Fruit fly (Drosophila melanogaster) whole organism, embryonic: ENCODE data around the gene eIF4E6.

Source experiments
- Ada2b ChIP-seq: fragments of 200-800 bp; sonication (Bioruptor generic); IDR thresholded peaks from 2 replicates; pipeline ENCODE4 v1.3.6; 2022; ENCODE audit warnings: missing biosample characterization, missing genetic modification characterization
- Asciz ChIP-seq: fragments of 200-800 bp; sonication (Bioruptor generic); optimal IDR thresholded peaks from 2 replicates; lab custom pipeline; 2017; ENCODE audit warnings: missing biosample characterization, mild to moderate bottlenecking, missing genetic modification characterization, missing genetic modification reagents
- CG11456 ChIP-seq: fragments of 200-800 bp; sonication (Bioruptor generic); IDR thresholded peaks from 3 replicates; pipeline ENCODE4 v1.3.6; 2022; ENCODE audit warnings: missing biosample characterization, missing genetic modification characterization
- CG11504 ChIP-seq: fragments of 200-800 bp; sonication (Bioruptor generic); optimal IDR thresholded peaks from 3 replicates; lab custom pipeline; 2019; ENCODE audit warnings: missing biosample characterization, mild to moderate bottlenecking, missing genetic modification characterization, moderate library complexity
- CG11695 ChIP-seq: fragments of 200-800 bp; sonication (Bioruptor generic); IDR thresholded peaks from 3 replicates; pipeline ENCODE4 v1.3.6; 2022; ENCODE audit warnings: missing biosample characterization, missing genetic modification characterization
- CG12769 ChIP-seq: fragments of 200-800 bp; sonication (Bioruptor generic); optimal IDR thresholded peaks from 2 replicates; lab custom pipeline; 2019; ENCODE audit warnings: missing biosample characterization, mild to moderate bottlenecking, missing genetic modification characterization, moderate library complexity
- CG13287 ChIP-seq: fragments of 200-800 bp; sonication (Bioruptor generic); IDR thresholded peaks from 2 replicates; pipeline ENCODE4 v1.3.6; 2022; ENCODE audit warnings: missing biosample characterization, missing genetic modification characterization; ENCODE audit not compliant: partially characterized antibody
- CG14050 ChIP-seq: fragments of 200-800 bp; sonication (Bioruptor generic); IDR thresholded peaks from 3 replicates; pipeline ENCODE4 v1.3.6; 2022; ENCODE audit warnings: missing biosample characterization, missing genetic modification characterization
- CG15073 ChIP-seq: fragments of 200-800 bp; sonication (Bioruptor generic); optimal IDR thresholded peaks from 2 replicates; lab custom pipeline; 2016; ENCODE audit warnings: missing biosample characterization, missing genetic modification characterization
- CG15269 ChIP-seq: fragments of 200-800 bp; sonication (Bioruptor generic); optimal IDR thresholded peaks from 2 replicates; lab custom pipeline; 2018; ENCODE audit warnings: missing biosample characterization, mild to moderate bottlenecking, missing genetic modification characterization, moderate library complexity
- CG16813 ChIP-seq: fragments of 200-800 bp; sonication (Bioruptor generic); IDR thresholded peaks from 3 replicates; pipeline ENCODE4 v1.3.6; 2022; ENCODE audit warnings: missing biosample characterization, missing genetic modification characterization; ENCODE audit not compliant: partially characterized antibody
- CG17359 ChIP-seq: fragments of 200-800 bp; sonication (Bioruptor generic); optimal IDR thresholded peaks from 3 replicates; lab custom pipeline; 2018; ENCODE audit warnings: missing biosample characterization, mild to moderate bottlenecking, missing genetic modification characterization, moderate library complexity
- CG18262 ChIP-seq: fragments of 200-800 bp; optimal IDR thresholded peaks from 3 replicates; lab custom pipeline; 2019; ENCODE audit warnings: missing biosample characterization, mild to moderate bottlenecking, missing genetic modification characterization, moderate library complexity
- CG18599 ChIP-seq: fragments of 200-800 bp; sonication (Bioruptor generic); optimal IDR thresholded peaks from 3 replicates; lab custom pipeline; 2017; ENCODE audit warnings: missing biosample characterization, missing genetic modification characterization, mild to moderate bottlenecking, moderate library complexity, missing genetic modification reagents
- CG18764 ChIP-seq: fragments of 200-800 bp; sonication (Bioruptor generic); optimal IDR thresholded peaks from 3 replicates; lab custom pipeline; 2016; ENCODE audit warnings: missing biosample characterization, missing genetic modification characterization
- CG2678 ChIP-seq: fragments of 200-800 bp; sonication (Bioruptor generic); optimal IDR thresholded peaks from 3 replicates; lab custom pipeline; 2019; ENCODE audit warnings: missing biosample characterization, mild to moderate bottlenecking, missing genetic modification characterization, moderate library complexity
- CG4282 ChIP-seq: fragments of 200-800 bp; sonication (Bioruptor generic); optimal IDR thresholded peaks from 2 replicates; lab custom pipeline; 2016; ENCODE audit warnings: missing biosample characterization, missing genetic modification characterization
- CG4424 ChIP-seq: fragments of 200-800 bp; sonication (Bioruptor generic); optimal IDR thresholded peaks from 3 replicates; lab custom pipeline; 2016; ENCODE audit warnings: missing biosample characterization, missing genetic modification characterization
- CG6854 ChIP-seq: fragments of 200-800 bp; sonication (Bioruptor generic); optimal IDR thresholded peaks from 3 replicates; lab custom pipeline; 2017; ENCODE audit warnings: missing biosample characterization, mild to moderate bottlenecking, missing genetic modification characterization
- CG7556 ChIP-seq: fragments of 200-800 bp; sonication (Bioruptor generic); optimal IDR thresholded peaks from 2 replicates; lab custom pipeline; 2017; ENCODE audit warnings: missing biosample characterization, mild to moderate bottlenecking, missing genetic modification characterization
- CG8478 ChIP-seq: fragments of >200 bp; optimal IDR thresholded peaks from 2 replicates; lab custom pipeline; 2018
- Chrac-16 ChIP-seq: fragments of 200-800 bp; sonication (Bioruptor generic); optimal IDR thresholded peaks from 3 replicates; lab custom pipeline; 2016; ENCODE audit warnings: missing biosample characterization, missing genetic modification characterization
- D19A ChIP-seq: fragments of 200-800 bp; optimal IDR thresholded peaks from 3 replicates; lab custom pipeline; 2019; ENCODE audit warnings: missing biosample characterization, mild to moderate bottlenecking, missing genetic modification characterization, moderate library complexity
- Ets65A ChIP-seq: fragments of 200-800 bp; sonication (Bioruptor generic); peaks from one replicate; lab custom pipeline; 2016; ENCODE audit warnings: missing biosample characterization, missing genetic modification characterization
- Fer1 ChIP-seq: fragments of 200-800 bp; sonication (Bioruptor generic); optimal IDR thresholded peaks from 2 replicates; lab custom pipeline; 2017; ENCODE audit warnings: missing biosample characterization, mild to moderate bottlenecking, missing genetic modification characterization
- Fer3 ChIP-seq: fragments of 200-800 bp; sonication (Bioruptor generic); optimal IDR thresholded peaks from 2 replicates; lab custom pipeline; 2018; ENCODE audit warnings: missing biosample characterization, mild to moderate bottlenecking, missing genetic modification characterization, moderate library complexity
- H15 ChIP-seq: fragments of 200-800 bp; sonication (Bioruptor generic); IDR thresholded peaks from 3 replicates; pipeline ENCODE4 v1.3.6; 2022; ENCODE audit warnings: missing biosample characterization, missing genetic modification characterization
- HHEX ChIP-seq: fragments of 200-800 bp; sonication (Bioruptor generic); optimal IDR thresholded peaks from 3 replicates; lab custom pipeline; 2017; ENCODE audit warnings: missing biosample characterization, mild to moderate bottlenecking, missing genetic modification characterization, missing genetic modification reagents
- HLHmδ ChIP-seq: fragments of 200-800 bp; sonication (Bioruptor generic); optimal IDR thresholded peaks from 2 replicates; lab custom pipeline; 2018; ENCODE audit warnings: missing biosample characterization, mild to moderate bottlenecking, missing genetic modification characterization, moderate library complexity
- Kr ChIP-seq: fragments of 200-800 bp; sonication (Bioruptor generic); optimal IDR thresholded peaks from 2 replicates; lab custom pipeline; 2017; ENCODE audit warnings: missing biosample characterization, mild to moderate bottlenecking, missing genetic modification characterization
- PHDP ChIP-seq: fragments of 200-800 bp; sonication (Bioruptor generic); optimal IDR thresholded peaks from 3 replicates; lab custom pipeline; 2018; ENCODE audit warnings: missing biosample characterization, mild to moderate bottlenecking, missing genetic modification characterization, moderate library complexity
- Pdp1 ChIP-seq, 2 experiments: fragments of 200-800 bp; sonication (Bioruptor generic); optimal IDR thresholded peaks; 3 replicates each; lab custom pipeline; 2016; ENCODE audit warnings: missing biosample characterization in 2 of 2, missing genetic modification characterization in 2 of 2, mild to moderate bottlenecking in 1 of 2, moderate library complexity in 1 of 2
- Ptx1 ChIP-seq: fragments of 200-800 bp; sonication (Bioruptor generic); IDR thresholded peaks from 2 replicates; pipeline ENCODE4 v1.3.6; 2022; ENCODE audit warnings: missing biosample characterization, missing genetic modification characterization
- Xbp1 ChIP-seq: fragments of 200-800 bp; sonication (Bioruptor generic); optimal IDR thresholded peaks from 3 replicates; lab custom pipeline; 2016; ENCODE audit warnings: missing biosample characterization, mild to moderate bottlenecking, missing genetic modification characterization
- Xrp1 ChIP-seq: fragments of 200-800 bp; sonication (Bioruptor generic); IDR thresholded peaks from 2 replicates; pipeline ENCODE4 v1.3.6; 2022; ENCODE audit warnings: missing biosample characterization, missing genetic modification characterization
- bab2 ChIP-seq: fragments of 200-800 bp; sonication (Bioruptor generic); optimal IDR thresholded peaks from 2 replicates; lab custom pipeline; 2016; ENCODE audit warnings: missing biosample characterization, missing genetic modification characterization
- cwo ChIP-seq: fragments of 200-800 bp; sonication (Bioruptor generic); optimal IDR thresholded peaks from 3 replicates; lab custom pipeline; 2017; ENCODE audit warnings: missing biosample characterization, missing genetic modification characterization, mild to moderate bottlenecking, moderate library complexity, missing genetic modification reagents
- esg ChIP-seq: fragments of 200-800 bp; sonication (Bioruptor generic); conservative IDR thresholded peaks from 2 replicates; pipeline ENCODE4 v1.3.6; 2022; ENCODE audit warnings: missing biosample characterization, missing genetic modification characterization
- fu2 ChIP-seq: fragments of 200-800 bp; sonication (Bioruptor generic); optimal IDR thresholded peaks from 2 replicates; lab custom pipeline; 2016; ENCODE audit warnings: missing biosample characterization, missing genetic modification characterization
- mam ChIP-seq: fragments of 200-800 bp; sonication (Bioruptor generic); optimal IDR thresholded peaks from 3 replicates; lab custom pipeline; 2016; ENCODE audit warnings: missing biosample characterization, missing genetic modification characterization
- psq ChIP-seq: fragments of 200-800 bp; sonication (Bioruptor generic); optimal IDR thresholded peaks from 2 replicates; lab custom pipeline; 2017; ENCODE audit warnings: missing biosample characterization, missing genetic modification characterization
- row ChIP-seq: fragments of 200-800 bp; sonication (Bioruptor generic); IDR thresholded peaks from 3 replicates; pipeline ENCODE4 v1.3.6; 2022; ENCODE audit warnings: missing biosample characterization, missing genetic modification characterization
- sd ChIP-seq: fragments of 200-800 bp; sonication (Bioruptor generic); optimal IDR thresholded peaks from 3 replicates; lab custom pipeline; 2018; ENCODE audit warnings: missing biosample characterization, mild to moderate bottlenecking, missing genetic modification characterization, moderate library complexity
- slou ChIP-seq: fragments of 200-800 bp; sonication (Bioruptor generic); optimal IDR thresholded peaks from 3 replicates; lab custom pipeline; 2016; ENCODE audit warnings: missing biosample characterization, missing genetic modification characterization
- tap ChIP-seq: fragments of 200-800 bp; optimal IDR thresholded peaks from 3 replicates; lab custom pipeline; 2019; ENCODE audit warnings: missing biosample characterization, mild to moderate bottlenecking, missing genetic modification characterization, moderate library complexity
- ttk ChIP-seq: fragments of 200-800 bp; sonication (Bioruptor generic); IDR thresholded peaks from 2 replicates; pipeline ENCODE4 v2.1.2; 2022; ENCODE audit warnings: missing biosample characterization, missing genetic modification characterization
- tx ChIP-seq: fragments of 200-800 bp; sonication (Bioruptor generic); optimal IDR thresholded peaks from 2 replicates; lab custom pipeline; 2016; ENCODE audit warnings: missing biosample characterization, missing genetic modification characterization
- unc-4 ChIP-seq: fragments of 200-800 bp; sonication (Bioruptor generic); IDR thresholded peaks from 2 replicates; pipeline ENCODE4 v1.3.6; 2022; ENCODE audit warnings: missing biosample characterization, missing genetic modification characterization; ENCODE audit not compliant: partially characterized antibody
- vfl ChIP-seq: fragments of 200-800 bp; sonication (Bioruptor generic); optimal IDR thresholded peaks from 2 replicates; lab custom pipeline; 2016; ENCODE audit warnings: missing biosample characterization, missing genetic modification characterization

The eIF4E6 gene

dm6 chr3R:29004884-29005621, 21.9 kb downstream of the eIF4E6 start (continued):
- TF ChIP-seq CG4282 (GFP tag; lab: Kevin White, UChicago) (no peak), fu2 (no peak), Pdp1 (GFP tag; optimal IDR thresholded peaks at IDR 0.05; lab: Kevin White, UChicago) (peak; percentile 11 to 28), D19A (tag; lab: Kevin White, UChicago) (peak; percentile 14), CG2678 (tag; lab: Kevin White, UChicago) (peak; percentile 54), PHDP (peak; percentile 41), CG14050 (GFP tag; lab: Robert Waterston, UW) (peak; percentile 45; the same call in 1 of the 3 replicates), row (GFP tag; lab: Robert Waterston, UW) (peak; percentile 69), CG8478 (lab: Kevin White, UChicago) (no peak), Ptx1 (peak; percentile 57), Ets65A (GFP tag; lab: Kevin White, UChicago) (peak; percentile 89), CG11456 (GFP tag; lab: Robert Waterston, UW) (0 out of 3 replicates have a peak, but pooled peaks have one; percentile 30), CG13287 (GFP tag; lab: Robert Waterston, UW) (no peak), sd (tag; lab: Kevin White, UChicago) (peak; percentile 43), slou (no peak), HHEX (peak; percentile 22), Chrac-16 (GFP tag; lab: Kevin White, UChicago) (peak; percentile 5), Fer1 (GFP tag; lab: Kevin White, UChicago) (peak; percentile 24), CG4424 (GFP tag; lab: Kevin White, UChicago) (peak; percentile 38), CG6854 (no peak), CG7556 (GFP tag; lab: Kevin White, UChicago) (peak; percentile 16), Xbp1 (GFP tag; lab: Kevin White, UChicago) (peak; percentile 36), unc-4 (no peak), CG16813 (GFP tag; lab: Robert Waterston, UW) (no peak), tx (GFP tag; lab: Kevin White, UChicago) (no peak), bab2 (peak; percentile 37), esg (GFP tag; lab: Robert Waterston, UW) (peak; percentile 47), Asciz (GFP tag; lab: Kevin White, UChicago) (no peak), Fer3 (tag; lab: Kevin White, UChicago) (peak; percentile 1), Xrp1 (GFP tag; lab: Robert Waterston, UW) (peak; percentile 57), CG15269 (tag; lab: Kevin White, UChicago) (peak; percentile 52), CG11504 (tag; lab: Kevin White, UChicago) (peak; percentile 74), CG11695 (peak; percentile 26; the same call in 1 of the 3 replicates), H15 (0 out of 3 replicates have a peak, but pooled peaks have one; percentile 26), mam (peak; percentile 12), HLHmδ (no peak), ttk (peak; percentile 58), cwo (GFP tag; lab: Kevin White, UChicago) (peak; percentile 3), CG18764 (peak; percentile 21), CG15073 (GFP tag; lab: Kevin White, UChicago) (no peak), CG12769 (tag; lab: Kevin White, UChicago) (peak; percentile 58), CG18262 (tag; lab: Kevin White, UChicago) (peak; percentile 35), tap (tag; lab: Kevin White, UChicago) (peak; percentile 40), Ada2b (GFP tag; lab: Robert Waterston, UW) (peak; percentile 34; the same call in 1 of the 2 replicates), vfl (GFP tag; lab: Kevin White, UChicago) (no peak), psq (GFP tag; lab: Kevin White, UChicago) (no peak), CG18599 (GFP tag; lab: Kevin White, UChicago) (peak; percentile 43), CG17359 (tag; lab: Kevin White, UChicago) (peak; percentile 67), Kr (no peak)
